Worm (Caenorhabditis elegans) whole organism, L1 larva: Measurements from ENCODE around the gene col-142.

ENCODE experiments used
- C04F5.9 ChIP-seq: sonication (generic microtip); optimal IDR thresholded peaks from 2 replicates; lab custom pipeline; 2016; ENCODE audit warnings: missing genetic modification characterization, missing compliant biosample characterization
- alr-1 ChIP-seq: fragments of 200-800 bp; sonication (Bioruptor generic); optimal IDR thresholded peaks from 2 replicates; lab custom pipeline; 2018; ENCODE audit warnings: borderline replicate concordance, mild to moderate bottlenecking, missing genetic modification characterization, missing compliant biosample characterization
- ces-1 ChIP-seq: fragments of 150-350 bp; optimal IDR thresholded peaks from 2 replicates; lab custom pipeline; 2014; ENCODE audit warnings: missing biosample characterization, missing genetic modification reagents, missing genetic modification characterization
- dpl-1 ChIP-seq, 3 experiments: fragments of 150-350 bp in 2 of 3; sonication (generic microtip) in 1 of 3; optimal IDR thresholded peaks; 2 replicates each; lab custom pipeline; 2014 to 2017; ENCODE audit warnings: missing biosample characterization in 3 of 3, missing genetic modification characterization in 3 of 3, missing genetic modification reagents in 3 of 3
- elt-2 ChIP-seq: sonication (generic microtip); optimal IDR thresholded peaks from 2 replicates; lab custom pipeline; 2016; ENCODE audit warnings: missing genetic modification characterization, mild to moderate bottlenecking, inconsistent platforms, missing compliant biosample characterization, missing genetic modification reagents
- mdl-1 ChIP-seq, 2 experiments: fragments of 150-350 bp; optimal IDR thresholded peaks; 2 replicates each; lab custom pipeline; 2014 to 2017; ENCODE audit warnings: missing biosample characterization in 2 of 2, missing genetic modification characterization in 2 of 2, inconsistent platforms in 1 of 2
- nhr-47 ChIP-seq: sonication (generic microtip); optimal IDR thresholded peaks from 2 replicates; lab custom pipeline; 2016; ENCODE audit warnings: mild to moderate bottlenecking, missing genetic modification characterization, moderate library complexity, missing compliant biosample characterization
- sox-4 ChIP-seq: sonication (generic microtip); optimal IDR thresholded peaks from 2 replicates; lab custom pipeline; 2016; ENCODE audit warnings: missing genetic modification characterization, missing compliant biosample characterization
- tbx-2 ChIP-seq: sonication (generic microtip); optimal IDR thresholded peaks from 2 replicates; lab custom pipeline; 2016; ENCODE audit warnings: missing genetic modification characterization, missing compliant biosample characterization
- unc-130 ChIP-seq: fragments of 150-350 bp; optimal IDR thresholded peaks from 2 replicates; lab custom pipeline; 2017; ENCODE audit warnings: missing biosample characterization, missing genetic modification characterization, inconsistent platforms
- unc-86 ChIP-seq: sonication (generic microtip); optimal IDR thresholded peaks from 2 replicates; lab custom pipeline; 2016; ENCODE audit warnings: missing genetic modification characterization, missing compliant biosample characterization

DNA sequence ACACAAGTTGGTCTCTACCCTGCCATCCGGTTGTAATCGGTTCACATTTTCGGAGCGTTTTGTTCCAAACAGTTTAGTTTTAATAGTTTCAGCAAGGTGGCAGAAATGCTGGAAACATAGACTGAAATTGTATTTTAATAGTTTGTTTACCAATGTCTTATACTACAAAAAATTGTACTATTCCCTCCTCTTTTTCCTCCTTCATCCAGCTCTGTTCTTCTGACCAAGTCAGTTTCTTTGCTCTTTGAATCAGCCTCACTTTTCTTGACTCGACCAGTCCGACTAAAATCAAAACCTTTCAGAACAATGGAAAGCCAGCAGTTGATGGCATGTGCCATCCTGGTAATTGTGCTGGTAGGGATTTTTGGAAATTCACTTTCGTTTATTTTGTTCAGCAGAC, 39.0 kb downstream of the col-142 start, which contains the start of gene frpr-18:
- TF ChIP-seq unc-86 (tag; lab: Kevin White, UChicago) (no peak), elt-2 (tag; lab: Kevin White, UChicago) (no peak), unc-130 (tag; lab: Kevin White, UChicago) (no peak), sox-4 (tag; lab: Kevin White, UChicago) (no peak), ces-1 (GFP tag; lab: Kevin White, UChicago) (no peak), C04F5.9 (no peak), tbx-2 (tag; lab: Kevin White, UChicago) (no peak), alr-1 (tag; lab: Kevin White, UChicago) (no peak), dpl-1 (GFP tag; optimal IDR thresholded peaks at IDR 0.05; lab: Kevin White, UChicago) (no peak), mdl-1 (tag; optimal IDR thresholded peaks at IDR 0.05; lab: Kevin White, UChicago) (no peak), nhr-47 (tag; lab: Kevin White, UChicago) (no peak)
